Fruit fly (Drosophila melanogaster): ENCODE data around the gene sba.

DNA sequence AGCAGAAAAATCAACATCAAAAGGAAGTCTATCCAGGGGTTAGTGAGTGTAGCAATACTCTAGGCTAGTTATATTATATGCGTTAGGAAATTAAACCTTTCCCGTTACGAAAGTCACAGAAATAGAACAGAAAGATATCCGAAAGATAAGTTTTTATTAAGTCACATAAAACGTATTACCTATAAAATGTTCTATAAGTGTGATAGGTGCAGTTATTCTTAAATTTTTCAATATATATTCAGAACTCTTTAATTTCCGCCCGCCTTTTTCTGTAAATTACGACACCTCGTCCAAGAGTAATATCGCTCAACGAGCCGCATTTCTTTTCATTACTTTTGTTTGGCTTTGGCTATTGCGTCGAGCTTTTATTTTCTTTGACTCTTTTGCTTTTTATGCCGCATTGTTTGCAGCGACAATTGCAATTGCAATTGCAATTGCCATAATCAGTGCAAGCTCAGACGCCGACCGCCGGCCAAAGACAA, 44.4 kb downstream of the sba start:
- no peak for TF ChIP-seq CG3847 (GFP tag; IDR thresholded peaks at IDR 0.05)
- no peak for TF ChIP-seq CG2889 (GFP tag; IDR thresholded peaks at IDR 0.05)
- no peak for TF ChIP-seq fru (optimal IDR thresholded peaks at IDR 0.05)
- no peak for TF ChIP-seq CG10654 (GFP tag; optimal IDR thresholded peaks at IDR 0.05)
- TF ChIP-seq ewg (GFP tag; optimal IDR thresholded peaks at IDR 0.05): no peak
- TF ChIP-seq CG6765 (GFP tag; optimal IDR thresholded peaks at IDR 0.05): no peak
- TF ChIP-seq CG30431 (GFP tag; optimal IDR thresholded peaks at IDR 0.05): no peak
- no peak for TF ChIP-seq usp (GFP tag; optimal IDR thresholded peaks at IDR 0.05)
- no peak for TF ChIP-seq CG8359 (GFP tag; optimal IDR thresholded peaks at IDR 0.05; ENCODE audit: borderline replicate concordance)
- no peak for TF ChIP-seq knrl (GFP tag; IDR thresholded peaks at IDR 0.05; ENCODE audit: partially characterized antibody)
- no peak for TF ChIP-seq Deaf1 (tag; optimal IDR thresholded peaks at IDR 0.05)

Data from whole organism, embryonic.